Fruit fly (Drosophila melanogaster) whole organism, embryonic: Measurements from ENCODE around the gene Arpc4.
A peak's percentile ranks its signal among the peaks of the same experiment; 100 is the strongest.

Experiments
- Aef1 ChIP-seq: fragments of 200-800 bp; sonication (Bioruptor generic); IDR thresholded peaks from 3 replicates; pipeline ENCODE4 v1.3.6; 2022; ENCODE audit warnings: missing biosample characterization, missing genetic modification characterization
- Awh ChIP-seq: fragments of 200-800 bp; sonication (Bioruptor generic); IDR thresholded peaks from 2 replicates; pipeline ENCODE4, ENCODE4 v1.3.6; 2022; ENCODE audit warnings: missing biosample characterization, missing genetic modification characterization
- Bdp1 ChIP-seq: fragments of 200-800 bp; sonication (Bioruptor generic); optimal IDR thresholded peaks from 3 replicates; lab custom pipeline; 2016; ENCODE audit warnings: missing biosample characterization, missing genetic modification characterization
- Bgb ChIP-seq: fragments of 200-800 bp; sonication (Bioruptor generic); IDR thresholded peaks from 2 replicates; pipeline ENCODE4 v1.3.6; 2022; ENCODE audit warnings: missing biosample characterization, missing genetic modification characterization; ENCODE audit not compliant: partially characterized antibody
- CG10654 ChIP-seq: fragments of 200-800 bp; sonication (Bioruptor generic); optimal IDR thresholded peaks from 2 replicates; lab custom pipeline; 2016; ENCODE audit warnings: missing biosample characterization, missing genetic modification characterization
- CG10959 ChIP-seq: fragments of 200-800 bp; sonication (Bioruptor generic); IDR thresholded peaks from 2 replicates; pipeline ENCODE4 v1.3.6; 2022; ENCODE audit warnings: missing biosample characterization, missing genetic modification characterization
- CG10979 ChIP-seq: fragments of 200-800 bp; sonication (Bioruptor generic); optimal IDR thresholded peaks from 2 replicates; lab custom pipeline; 2018; ENCODE audit warnings: missing biosample characterization, mild to moderate bottlenecking, missing genetic modification characterization, moderate library complexity
- CG12942 ChIP-seq: fragments of 200-800 bp; sonication (Bioruptor generic); optimal IDR thresholded peaks from 3 replicates; lab custom pipeline; 2016; ENCODE audit warnings: missing biosample characterization, missing genetic modification characterization
- CG14014 ChIP-seq: fragments of 200-800 bp; sonication (Bioruptor generic); IDR thresholded peaks from 2 replicates; pipeline ENCODE4 v1.3.6; 2022; ENCODE audit warnings: missing biosample characterization, missing genetic modification characterization
- CG14860 ChIP-seq: fragments of 200-800 bp; sonication (Bioruptor generic); IDR thresholded peaks from 3 replicates; pipeline ENCODE4 v1.3.6; 2022; ENCODE audit warnings: missing biosample characterization, missing genetic modification characterization; ENCODE audit not compliant: partially characterized antibody
- CG17359 ChIP-seq: fragments of 200-800 bp; sonication (Bioruptor generic); optimal IDR thresholded peaks from 3 replicates; lab custom pipeline; 2018; ENCODE audit warnings: missing biosample characterization, mild to moderate bottlenecking, missing genetic modification characterization, moderate library complexity
- CG17829 ChIP-seq: fragments of 200-800 bp; optimal IDR thresholded peaks from 2 replicates; lab custom pipeline; 2019; ENCODE audit warnings: missing biosample characterization, mild to moderate bottlenecking, missing genetic modification characterization, moderate library complexity
- CG2712 ChIP-seq: fragments of 200-800 bp; optimal IDR thresholded peaks from 3 replicates; lab custom pipeline; 2019; ENCODE audit warnings: missing biosample characterization, mild to moderate bottlenecking, missing genetic modification characterization, moderate library complexity
- CG31441 ChIP-seq: fragments of 200-800 bp; sonication (Bioruptor generic); IDR thresholded peaks from 2 replicates; pipeline ENCODE4 v1.3.6; 2022; ENCODE audit warnings: missing biosample characterization, missing genetic modification characterization
- CG33557 ChIP-seq: fragments of 200-800 bp; sonication (Bioruptor generic); optimal IDR thresholded peaks from 2 replicates; lab custom pipeline; 2019; ENCODE audit warnings: missing biosample characterization, mild to moderate bottlenecking, missing genetic modification characterization, moderate library complexity
- CG5180 ChIP-seq: fragments of 200-800 bp; sonication (Bioruptor generic); optimal IDR thresholded peaks from 3 replicates; lab custom pipeline; 2017; ENCODE audit warnings: missing biosample characterization, missing genetic modification characterization, mild to moderate bottlenecking, moderate library complexity, missing genetic modification reagents
- CG7372 ChIP-seq: fragments of 200-800 bp; sonication (Bioruptor generic); IDR thresholded peaks from 2 replicates; pipeline ENCODE4 v1.3.6; 2022; ENCODE audit warnings: missing biosample characterization, missing genetic modification characterization
- CG7987 ChIP-seq: fragments of 200-800 bp; sonication (Bioruptor generic); optimal IDR thresholded peaks from 2 replicates; lab custom pipeline; 2018; ENCODE audit warnings: missing biosample characterization, mild to moderate bottlenecking, missing genetic modification characterization, moderate library complexity
- CG8765 ChIP-seq: fragments of 200-800 bp; sonication (Bioruptor generic); IDR thresholded peaks from 2 replicates; pipeline ENCODE4 v1.3.6; 2022; ENCODE audit warnings: missing biosample characterization, missing genetic modification characterization
- CG9817 ChIP-seq: fragments of 200-800 bp; sonication (Bioruptor generic); optimal IDR thresholded peaks from 2 replicates; lab custom pipeline; 2018; ENCODE audit warnings: missing biosample characterization, mild to moderate bottlenecking, missing genetic modification characterization, moderate library complexity
- Deaf1 ChIP-seq: fragments of 200-800 bp; optimal IDR thresholded peaks from 3 replicates; lab custom pipeline; 2019; ENCODE audit warnings: missing biosample characterization, mild to moderate bottlenecking, missing genetic modification characterization, moderate library complexity
- Drgx ChIP-seq: fragments of 200-800 bp; sonication (Bioruptor generic); IDR thresholded peaks from 2 replicates; pipeline ENCODE4 v1.3.6; 2022; ENCODE audit warnings: missing biosample characterization, missing genetic modification characterization
- Fer2 ChIP-seq: fragments of 200-800 bp; sonication (Bioruptor generic); optimal IDR thresholded peaks from 2 replicates; lab custom pipeline; 2018; ENCODE audit warnings: missing biosample characterization, mild to moderate bottlenecking, missing genetic modification characterization, moderate library complexity
- GATAe ChIP-seq: fragments of 200-800 bp; sonication (Bioruptor generic); conservative IDR thresholded peaks from 2 replicates; pipeline ENCODE4 v1.3.6; 2022; ENCODE audit warnings: missing biosample characterization, missing genetic modification characterization
- HLHmδ ChIP-seq: fragments of 200-800 bp; sonication (Bioruptor generic); optimal IDR thresholded peaks from 2 replicates; lab custom pipeline; 2018; ENCODE audit warnings: missing biosample characterization, mild to moderate bottlenecking, missing genetic modification characterization, moderate library complexity
- Hmr ChIP-seq: fragments of 200-800 bp; sonication (Bioruptor generic); optimal IDR thresholded peaks from 3 replicates; lab custom pipeline; 2017; ENCODE audit warnings: mild to moderate bottlenecking, missing biosample characterization, missing genetic modification reagents, missing genetic modification characterization
- Lim3 ChIP-seq: fragments of 200-800 bp; sonication (Bioruptor generic); IDR thresholded peaks from 2 replicates; pipeline ENCODE4 v1.3.6; 2022; ENCODE audit warnings: missing biosample characterization, missing genetic modification characterization
- MESR4 ChIP-seq: fragments of 200-800 bp; sonication (Bioruptor generic); optimal IDR thresholded peaks from 2 replicates; lab custom pipeline; 2018; ENCODE audit warnings: missing biosample characterization, mild to moderate bottlenecking, missing genetic modification characterization, moderate library complexity
- Max ChIP-seq: fragments of 200-800 bp; sonication (Bioruptor generic); optimal IDR thresholded peaks from 2 replicates; lab custom pipeline; 2016; ENCODE audit warnings: missing biosample characterization, mild to moderate bottlenecking, missing genetic modification characterization
- Pdp1 ChIP-seq, 2 experiments: fragments of 200-800 bp; sonication (Bioruptor generic); optimal IDR thresholded peaks; 3 replicates each; lab custom pipeline; 2016; ENCODE audit warnings: missing biosample characterization in 2 of 2, missing genetic modification characterization in 2 of 2, mild to moderate bottlenecking in 1 of 2, moderate library complexity in 1 of 2
- Stat92E ChIP-seq, 3 experiments: fragments of >200 bp in 2 of 3; fragments of 200-800 bp in 1 of 3; sonication (Bioruptor generic) in 1 of 3; optimal IDR thresholded peaks; 2 replicates each; lab custom pipeline; 2017 to 2019; ENCODE audit warnings: missing biosample characterization in 3 of 3, missing genetic modification characterization in 3 of 3, mild to moderate bottlenecking in 1 of 3, moderate library complexity in 1 of 3
- bbx ChIP-seq: fragments of 200-800 bp; sonication (Bioruptor generic); IDR thresholded peaks from 2 replicates; pipeline ENCODE4 v1.3.6; 2022; ENCODE audit warnings: missing biosample characterization, missing genetic modification characterization; ENCODE audit not compliant: partially characterized antibody
- chm ChIP-seq: fragments of 200-800 bp; sonication (Bioruptor generic); IDR thresholded peaks from 2 replicates; pipeline ENCODE4 v1.3.6; 2022; ENCODE audit warnings: missing biosample characterization, missing genetic modification characterization
- dimm ChIP-seq: fragments of 200-800 bp; sonication (Bioruptor generic); IDR thresholded peaks from 2 replicates; pipeline ENCODE4 v1.3.6; 2022; ENCODE audit warnings: missing biosample characterization, missing genetic modification characterization
- dmrt99B ChIP-seq: fragments of 200-800 bp; sonication (Bioruptor generic); optimal IDR thresholded peaks from 2 replicates; lab custom pipeline; 2018; ENCODE audit warnings: missing biosample characterization, mild to moderate bottlenecking, missing genetic modification characterization, moderate library complexity
- exex ChIP-seq: fragments of 200-800 bp; sonication (Bioruptor generic); optimal IDR thresholded peaks from 4 replicates; lab custom pipeline; 2018; ENCODE audit warnings: missing biosample characterization, mild to moderate bottlenecking, missing genetic modification characterization, moderate library complexity
- gcm ChIP-seq: fragments of 200-800 bp; sonication (Bioruptor generic); optimal IDR thresholded peaks from 2 replicates; lab custom pipeline; 2019; ENCODE audit warnings: missing biosample characterization, mild to moderate bottlenecking, missing genetic modification characterization, moderate library complexity
- gt ChIP-seq: fragments of 200-800 bp; sonication (Bioruptor generic); IDR thresholded peaks from 2 replicates; pipeline ENCODE4 v1.3.6; 2022; ENCODE audit warnings: missing biosample characterization, missing genetic modification characterization
- jing ChIP-seq: fragments of 200-800 bp; sonication (Bioruptor generic); optimal IDR thresholded peaks from 2 replicates; lab custom pipeline; 2018; ENCODE audit warnings: missing biosample characterization, mild to moderate bottlenecking, missing genetic modification characterization
- kni ChIP-seq: fragments of 200-800 bp; sonication (Bioruptor generic); optimal IDR thresholded peaks from 3 replicates; lab custom pipeline; 2017; ENCODE audit warnings: mild to moderate bottlenecking, missing biosample characterization, missing genetic modification reagents, missing genetic modification characterization
- maf-S ChIP-seq: fragments of 200-800 bp; sonication (Bioruptor generic); optimal IDR thresholded peaks from 2 replicates; lab custom pipeline; 2016; ENCODE audit warnings: missing biosample characterization, missing genetic modification characterization
- nmo ChIP-seq: fragments of 200-800 bp; sonication (Bioruptor generic); optimal IDR thresholded peaks from 2 replicates; lab custom pipeline; 2018; ENCODE audit warnings: missing biosample characterization, mild to moderate bottlenecking, missing genetic modification characterization, moderate library complexity
- oc ChIP-seq: fragments of 200-800 bp; sonication (Bioruptor generic); optimal IDR thresholded peaks from 2 replicates; lab custom pipeline; 2018; ENCODE audit warnings: missing biosample characterization, mild to moderate bottlenecking, missing genetic modification characterization, moderate library complexity
- otp ChIP-seq: fragments of 200-800 bp; sonication (Bioruptor generic); IDR thresholded peaks from 3 replicates; pipeline ENCODE4, ENCODE4 v1.3.6; 2022; ENCODE audit warnings: missing biosample characterization, missing genetic modification characterization
- rib ChIP-seq: fragments of 200-800 bp; sonication (Bioruptor generic); IDR thresholded peaks from 2 replicates; pipeline ENCODE4 v1.3.6; 2022; ENCODE audit warnings: missing biosample characterization, missing genetic modification characterization
- stwl ChIP-seq: fragments of 200-800 bp; sonication (Bioruptor generic); optimal IDR thresholded peaks from 3 replicates; lab custom pipeline; 2018; ENCODE audit warnings: missing biosample characterization, mild to moderate bottlenecking, missing genetic modification characterization, moderate library complexity
- sug ChIP-seq: fragments of 200-800 bp; optimal IDR thresholded peaks from 2 replicates; lab custom pipeline; 2019; ENCODE audit warnings: missing biosample characterization, mild to moderate bottlenecking, missing genetic modification characterization, moderate library complexity
- wek ChIP-seq: fragments of 200-800 bp; sonication (Bioruptor generic); optimal IDR thresholded peaks from 3 replicates; lab custom pipeline; 2018; ENCODE audit warnings: missing biosample characterization, mild to moderate bottlenecking, missing genetic modification characterization, moderate library complexity
- z ChIP-seq: fragments of 200-800 bp; sonication (Bioruptor generic); IDR thresholded peaks from 3 replicates; pipeline ENCODE4 v1.3.6; 2022; ENCODE audit warnings: missing biosample characterization, missing genetic modification characterization

Gene Arpc4

dm6 chr2L:6078757-6079351 is 46.1 kb upstream of the Arpc4 start:
- TF ChIP-seq dmrt99B (tag; lab: Kevin White, UChicago) (no peak), CG10654 (GFP tag; lab: Kevin White, UChicago) (no peak), sug (tag; lab: Kevin White, UChicago) (no peak), oc (tag; lab: Kevin White, UChicago) (peak; percentile 70), Awh (GFP tag; lab: Robert Waterston, UW) (0 out of 2 replicates have a peak, but pooled peaks have one; percentile 14), maf-S (GFP tag; lab: Kevin White, UChicago) (no peak), Deaf1 (tag; lab: Kevin White, UChicago) (peak; percentile 53), Lim3 (GFP tag; lab: Robert Waterston, UW) (no peak), CG7372 (no peak), z (GFP tag; lab: Robert Waterston, UW) (peak; percentile 91), Max (GFP tag; lab: Kevin White, UChicago) (peak; percentile 84), jing (GFP tag; lab: Kevin White, UChicago) (no peak), Drgx (no peak), CG33557 (GFP tag; lab: Kevin White, UChicago) (peak; percentile 48), CG10979 (peak; percentile 31), gcm (GFP tag; lab: Kevin White, UChicago) (peak; percentile 94), CG9817 (tag; lab: Kevin White, UChicago) (no peak), Bgb (GFP tag; lab: Robert Waterston, UW) (peak; percentile 18; the same call in 1 of the 2 replicates), CG5180 (GFP tag; lab: Kevin White, UChicago) (peak; percentile 2), stwl (peak; percentile 64), otp (GFP tag; lab: Robert Waterston, UW) (0 out of 3 replicates have a peak, but pooled peaks have one; percentile 36), Bdp1 (no peak), GATAe (no peak), CG7987 (GFP tag; lab: Kevin White, UChicago) (peak; percentile 69), gt (GFP tag; lab: Robert Waterston, UW) (no peak), CG31441 (GFP tag; lab: Robert Waterston, UW) (no peak), CG10959 (GFP tag; lab: Robert Waterston, UW) (no peak), CG14860 (peak; percentile 20; the same call in 1 of the 3 replicates), kni (GFP tag; lab: Kevin White, UChicago) (peak; percentile 99), wek (no peak), Stat92E (GFP tag; optimal IDR thresholded peaks at IDR 0.05; lab: Kevin White, UChicago) (peak in 1 of 3 experiments; percentile 47), Pdp1 (GFP tag; optimal IDR thresholded peaks at IDR 0.05; lab: Kevin White, UChicago) (peak in 1 of 2 experiments; percentile 47), dimm (GFP tag; lab: Robert Waterston, UW) (no peak), CG2712 (tag; lab: Kevin White, UChicago) (peak; percentile 17), CG8765 (GFP tag; lab: Robert Waterston, UW) (peak; percentile 39; the same call in 1 of the 2 replicates), bbx (GFP tag; lab: Robert Waterston, UW) (no peak), Aef1 (GFP tag; lab: Robert Waterston, UW) (no peak), CG17359 (tag; lab: Kevin White, UChicago) (no peak), MESR4 (GFP tag; lab: Kevin White, UChicago) (no peak), HLHmδ (GFP tag; lab: Kevin White, UChicago) (peak; percentile 90), CG17829 (tag; lab: Kevin White, UChicago) (peak; percentile 46), Fer2 (tag; lab: Kevin White, UChicago) (no peak), CG12942 (no peak), CG14014 (no peak), rib (GFP tag; lab: Robert Waterston, UW) (peak; percentile 92), Hmr (GFP tag; lab: Kevin White, UChicago) (no peak), nmo (GFP tag; lab: Kevin White, UChicago) (peak; percentile 51), exex (tag; lab: Kevin White, UChicago) (no peak), chm (GFP tag; lab: Robert Waterston, UW) (peak; percentile 41; the same call in 1 of the 2 replicates)
